Fruit fly (Drosophila melanogaster) S2 (cell line): ENCODE results near the gene ND-20.

Source experiments
- CG8478 ChIP-seq: fragments of >200 bp; optimal IDR thresholded peaks from 2 replicates; lab custom pipeline; 2018
- CTCF ChIP-seq, 2 experiments: fragments of >200 bp; optimal IDR thresholded peaks; 2 replicates each; lab custom pipeline; 2018

dm6 chrX:16008814-16009213 is 22.2 kb upstream of the ND-20 start, which contains the start of gene Muc14A:
- TF ChIP-seq CG8478 (no peak), CTCF (optimal IDR thresholded peaks at IDR 0.05; lab: Kevin White, UChicago) (no peak)
